Worm (Caenorhabditis elegans) whole organism, early embryonic: ENCODE measurements around the gene sna-2.

Source experiments
- F13C5.2 ChIP-seq: sonication (generic microtip); optimal IDR thresholded peaks from 2 replicates; lab custom pipeline; 2017; ENCODE audit warnings: mild to moderate bottlenecking, missing genetic modification characterization, inconsistent platforms, missing compliant biosample characterization
- ama-1 ChIP-seq: fragments of 150-350 bp; optimal IDR thresholded peaks from 2 replicates; lab custom pipeline; 2014
- ceh-13 ChIP-seq: fragments of 200-800 bp; sonication (Bioruptor generic); optimal IDR thresholded peaks from 2 replicates; lab custom pipeline; 2018; ENCODE audit warnings: mild to moderate bottlenecking, missing genetic modification characterization, missing compliant biosample characterization
- ceh-36 ChIP-seq: sonication (generic microtip); optimal IDR thresholded peaks from 2 replicates; lab custom pipeline; 2016; ENCODE audit warnings: missing genetic modification characterization, inconsistent platforms, missing compliant biosample characterization
- hmbx-1 ChIP-seq: sonication (generic microtip); optimal IDR thresholded peaks from 2 replicates; lab custom pipeline; 2016; ENCODE audit warnings: mild to moderate bottlenecking, missing genetic modification characterization, missing compliant biosample characterization
- hmg-4 ChIP-seq: fragments of 200-800 bp; sonication (Bioruptor generic); optimal IDR thresholded peaks from 2 replicates; lab custom pipeline; 2018; ENCODE audit warnings: mild to moderate bottlenecking, missing genetic modification characterization, missing compliant biosample characterization
- hnd-1 ChIP-seq: sonication (generic microtip); optimal IDR thresholded peaks from 2 replicates; lab custom pipeline; 2016; ENCODE audit warnings: missing genetic modification characterization, missing compliant biosample characterization
- scrt-1 ChIP-seq: fragments of 200-800 bp; sonication (Bioruptor generic); IDR thresholded peaks from 2 replicates; pipeline ENCODE4 v1.3.6; 2022; ENCODE audit warnings: missing genetic modification characterization, missing compliant biosample characterization

ce11 chrIV:9778016-9778415 is 582 bp upstream of the sna-2 start, which contains the start of gene T13F2.6:
- no peak for TF ChIP-seq ceh-13
- TF ChIP-seq ama-1 = no peak
- no peak for TF ChIP-seq hmbx-1 (tag; lab: Kevin White, UChicago)
- TF ChIP-seq ceh-36 (tag; lab: Kevin White, UChicago) = no peak
- TF ChIP-seq scrt-1 (GFP tag; lab: Robert Waterston, UW) = no peak
- no peak for TF ChIP-seq F13C5.2 (tag; lab: Kevin White, UChicago)
- TF ChIP-seq hmg-4 = no peak
- TF ChIP-seq hnd-1 = no peak
